Fruit fly (Drosophila melanogaster): ENCODE data around the gene Ogg1.

The Ogg1 gene

dm6 chrX:8709234-8709843, 19.2 kb downstream of the Ogg1 start, which contains the start of gene Hexo2 (continued):
- TF ChIP-seq eve (GFP tag; optimal IDR thresholded peaks at IDR 0.05): no peak
- TF ChIP-seq CG9437 (GFP tag; optimal IDR thresholded peaks at IDR 0.05): peak; percentile 72
- TF ChIP-seq bsh (GFP tag; optimal IDR thresholded peaks at IDR 0.05): peak; percentile 85 to 94
- TF ChIP-seq bigmax (GFP tag; optimal IDR thresholded peaks at IDR 0.05): peak; percentile 34
- TF ChIP-seq CG3065 (GFP tag; optimal IDR thresholded peaks at IDR 0.05): peak; percentile 81
- peak; percentile 65 for TF ChIP-seq fd3F (GFP tag; optimal IDR thresholded peaks at IDR 0.05)
- peak; percentile 86 for TF ChIP-seq klu (GFP tag; IDR thresholded peaks at IDR 0.05)
- TF ChIP-seq CG11398 (GFP tag; optimal IDR thresholded peaks at IDR 0.05): peak; percentile 90
- TF ChIP-seq CG4404 (GFP tag; IDR thresholded peaks at IDR 0.05): peak; percentile 83
- peak; percentile 44 for TF ChIP-seq Sry-β (GFP tag; optimal IDR thresholded peaks at IDR 0.05)
- peak; percentile 91 for TF ChIP-seq CG2678 (tag; optimal IDR thresholded peaks at IDR 0.05)
- TF ChIP-seq zf30C (GFP tag; optimal IDR thresholded peaks at IDR 0.05): peak; percentile 73
- peak; percentile 57 for TF ChIP-seq Jarid2 (GFP tag; optimal IDR thresholded peaks at IDR 0.05)
- peak; percentile 81 for TF ChIP-seq Bdp1 (GFP tag; optimal IDR thresholded peaks at IDR 0.05)
- peak; percentile 98 for TF ChIP-seq Antp (GFP tag; optimal IDR thresholded peaks at IDR 0.05)
- TF ChIP-seq org-1 (GFP tag; optimal IDR thresholded peaks at IDR 0.05): peak; percentile 92
- TF ChIP-seq ewg (GFP tag; optimal IDR thresholded peaks at IDR 0.05): peak; percentile 93
- TF ChIP-seq CG8290 (GFP tag; optimal IDR thresholded peaks at IDR 0.05): peak; percentile 77
- peak; percentile 19 to 98 for TF ChIP-seq CG8290 (tag; optimal IDR thresholded peaks at IDR 0.05)
- TF ChIP-seq Aef1 (GFP tag; IDR thresholded peaks at IDR 0.05): peak; percentile 95
- peak; percentile 91 for TF ChIP-seq CG32767 (GFP tag; IDR thresholded peaks at IDR 0.05)
- peak; percentile 87 for TF ChIP-seq Fer3 (tag; optimal IDR thresholded peaks at IDR 0.05)
- peak; percentile 71 for TF ChIP-seq CG13296 (GFP tag; optimal IDR thresholded peaks at IDR 0.05)
- TF ChIP-seq CG3847 (GFP tag; IDR thresholded peaks at IDR 0.05): peak; percentile 89
- TF ChIP-seq Mad (GFP tag; optimal IDR thresholded peaks at IDR 0.05): peak; percentile 92
- TF ChIP-seq CG1602 (GFP tag; optimal IDR thresholded peaks at IDR 0.05): peak; percentile 90
- peak; percentile 96 to 97 for TF ChIP-seq chif (GFP tag; optimal IDR thresholded peaks at IDR 0.05)
- peak; percentile 94 for TF ChIP-seq Gsc (GFP tag; IDR thresholded peaks at IDR 0.05)
- peak; percentile 92 for TF ChIP-seq Hr3 (GFP tag; optimal IDR thresholded peaks at IDR 0.05)
- peak; percentile 91 for TF ChIP-seq slbo (GFP tag; IDR thresholded peaks at IDR 0.05)
- TF ChIP-seq kay (GFP tag; optimal IDR thresholded peaks at IDR 0.05): peak; percentile 86
- TF ChIP-seq CG1647 (GFP tag; optimal IDR thresholded peaks at IDR 0.05): peak; percentile 95
- TF ChIP-seq gt (GFP tag; IDR thresholded peaks at IDR 0.05): peak; percentile 93
- TF ChIP-seq CG8281 (tag; optimal IDR thresholded peaks at IDR 0.05): peak; percentile 81
- peak; percentile 94 for TF ChIP-seq CG10959 (GFP tag; IDR thresholded peaks at IDR 0.05)
- peak; percentile 86 for TF ChIP-seq wdn (GFP tag; IDR thresholded peaks at IDR 0.05)
- peak; percentile 91 for TF ChIP-seq CG17361 (GFP tag; IDR thresholded peaks at IDR 0.05)
- TF ChIP-seq CG1603 (tag; optimal IDR thresholded peaks at IDR 0.05): peak; percentile 97
- TF ChIP-seq TFAM (GFP tag; optimal IDR thresholded peaks at IDR 0.05): peak; percentile 74

dm6 chrX:8714064-8715046, 24.2 kb downstream of the Ogg1 start, which contains the start of the genes CG2004 and CG1785:
CG2004 (minus strand) TSS chrX:8714924.
CG1785 (plus strand) TSS chrX:8714936.
- TF ChIP-seq seq (GFP tag; IDR thresholded peaks at IDR 0.05) (peak; percentile 85), CG3995 (GFP tag; optimal IDR thresholded peaks at IDR 0.05) (peak; percentile 46), CG9437 (GFP tag; optimal IDR thresholded peaks at IDR 0.05) (peak; percentile 78), fru (optimal IDR thresholded peaks at IDR 0.05) (no peak), CG5245 (GFP tag; optimal IDR thresholded peaks at IDR 0.05) (peak; percentile 90), CG9932 (GFP tag; IDR thresholded peaks at IDR 0.05) (peak; percentile 97), Hr51 (GFP tag; optimal IDR thresholded peaks at IDR 0.05) (peak; percentile 86 to 93), CG4617 (GFP tag; optimal IDR thresholded peaks at IDR 0.05; ENCODE audit: borderline replicate concordance) (peak; percentile 91), sens-2 (GFP tag; IDR thresholded peaks at IDR 0.05) (peak; percentile 92), Mrtf (GFP tag; IDR thresholded peaks at IDR 0.05) (peak; percentile 91), mld (GFP tag; IDR thresholded peaks at IDR 0.05; ENCODE audit: partially characterized antibody) (no peak), CG3281 (GFP tag; optimal IDR thresholded peaks at IDR 0.05) (peak; percentile 87), Chrac-16 (GFP tag; optimal IDR thresholded peaks at IDR 0.05) (peak; percentile 94)
